Fruit fly (Drosophila melanogaster) whole organism, embryonic: ENCODE results near the gene Npc2a.

Experiments used
- Antp ChIP-seq: fragments of 200-800 bp; sonication (Bioruptor generic); optimal IDR thresholded peaks from 3 replicates; lab custom pipeline; 2016; ENCODE audit warnings: missing biosample characterization, missing genetic modification characterization
- Blimp-1 ChIP-seq: fragments of 200-800 bp; sonication (Bioruptor generic); optimal IDR thresholded peaks from 3 replicates; lab custom pipeline; 2018; ENCODE audit warnings: missing biosample characterization, missing genetic modification characterization, mild to moderate bottlenecking, moderate library complexity, missing genetic modification reagents
- BtbVII ChIP-seq: fragments of 200-800 bp; sonication (Bioruptor generic); optimal IDR thresholded peaks from 3 replicates; lab custom pipeline; 2017; ENCODE audit warnings: missing biosample characterization, mild to moderate bottlenecking, missing genetic modification characterization
- CG12071 ChIP-seq: fragments of 200-800 bp; sonication (Bioruptor generic); optimal IDR thresholded peaks from 3 replicates; lab custom pipeline; 2018; ENCODE audit warnings: missing biosample characterization, mild to moderate bottlenecking, missing genetic modification characterization
- CG12659 ChIP-seq: fragments of 200-800 bp; sonication (Bioruptor generic); optimal IDR thresholded peaks from 3 replicates; lab custom pipeline; 2017; ENCODE audit warnings: mild to moderate bottlenecking, missing biosample characterization, missing genetic modification reagents, missing genetic modification characterization
- CG13424 ChIP-seq: fragments of 200-800 bp; sonication (Bioruptor generic); optimal IDR thresholded peaks from 2 replicates; lab custom pipeline; 2019; ENCODE audit warnings: missing biosample characterization, mild to moderate bottlenecking, missing genetic modification characterization, moderate library complexity
- CG13894 ChIP-seq: fragments of 200-800 bp; sonication (Bioruptor generic); optimal IDR thresholded peaks from 3 replicates; lab custom pipeline; 2018; ENCODE audit warnings: missing biosample characterization, mild to moderate bottlenecking, missing genetic modification characterization, moderate library complexity
- CG15269 ChIP-seq: fragments of 200-800 bp; sonication (Bioruptor generic); optimal IDR thresholded peaks from 2 replicates; lab custom pipeline; 2018; ENCODE audit warnings: missing biosample characterization, mild to moderate bottlenecking, missing genetic modification characterization, moderate library complexity
- CG1603 ChIP-seq: fragments of 200-800 bp; sonication (Bioruptor generic); optimal IDR thresholded peaks from 2 replicates; lab custom pipeline; 2019; ENCODE audit warnings: missing biosample characterization, mild to moderate bottlenecking, missing genetic modification characterization, moderate library complexity
- CG18476 ChIP-seq: fragments of 200-800 bp; sonication (Bioruptor generic); optimal IDR thresholded peaks from 2 replicates; lab custom pipeline; 2016; ENCODE audit warnings: missing biosample characterization, mild to moderate bottlenecking, missing genetic modification characterization
- CG18599 ChIP-seq: fragments of 200-800 bp; sonication (Bioruptor generic); optimal IDR thresholded peaks from 3 replicates; lab custom pipeline; 2017; ENCODE audit warnings: missing biosample characterization, missing genetic modification characterization, mild to moderate bottlenecking, moderate library complexity, missing genetic modification reagents
- CG2199 ChIP-seq: fragments of 200-800 bp; sonication (Bioruptor generic); IDR thresholded peaks from 3 replicates; pipeline ENCODE4 v1.3.6; 2022; ENCODE audit warnings: missing biosample characterization, missing genetic modification characterization
- CG2712 ChIP-seq: fragments of 200-800 bp; optimal IDR thresholded peaks from 3 replicates; lab custom pipeline; 2019; ENCODE audit warnings: missing biosample characterization, mild to moderate bottlenecking, missing genetic modification characterization, moderate library complexity
- CG34422 ChIP-seq: fragments of 200-800 bp; sonication (Bioruptor generic); IDR thresholded peaks from 3 replicates; pipeline ENCODE4 v1.3.6; 2022; ENCODE audit warnings: missing biosample characterization, missing genetic modification characterization
- CG3847 ChIP-seq: fragments of 200-800 bp; sonication (Bioruptor generic); IDR thresholded peaks from 2 replicates; pipeline ENCODE4 v1.3.6; 2022; ENCODE audit warnings: missing biosample characterization, missing genetic modification characterization
- CG6175 ChIP-seq: fragments of 200-800 bp; sonication (Bioruptor generic); IDR thresholded peaks from 3 replicates; pipeline ENCODE4 v1.3.6; 2022; ENCODE audit warnings: missing biosample characterization, missing genetic modification characterization
- CG6813 ChIP-seq: fragments of 200-800 bp; sonication (Bioruptor generic); optimal IDR thresholded peaks from 2 replicates; lab custom pipeline; 2017; ENCODE audit warnings: missing biosample characterization, missing genetic modification characterization, mild to moderate bottlenecking, moderate library complexity, missing genetic modification reagents
- CG7928 ChIP-seq: fragments of 200-800 bp; sonication (Bioruptor generic); optimal IDR thresholded peaks from 2 replicates; lab custom pipeline; 2017; ENCODE audit warnings: missing biosample characterization, mild to moderate bottlenecking, missing genetic modification characterization
- CTCF ChIP-seq: fragments of 200-800 bp; sonication (Bioruptor generic); optimal IDR thresholded peaks from 2 replicates; lab custom pipeline; 2017; ENCODE audit warnings: missing biosample characterization, mild to moderate bottlenecking, missing genetic modification characterization, moderate library complexity
- Dad ChIP-seq: fragments of 200-800 bp; sonication (Bioruptor generic); optimal IDR thresholded peaks from 3 replicates; lab custom pipeline; 2016; ENCODE audit warnings: missing biosample characterization, missing genetic modification characterization
- Dip2 ChIP-seq: fragments of 200-800 bp; sonication (Bioruptor generic); IDR thresholded peaks from 2 replicates; pipeline ENCODE4 v1.3.6; 2022; ENCODE audit warnings: missing biosample characterization, missing genetic modification characterization
- Dref ChIP-seq: fragments of 200-800 bp; sonication (Bioruptor generic); IDR thresholded peaks from 2 replicates; pipeline ENCODE4 v1.3.6; 2022; ENCODE audit warnings: missing biosample characterization, missing genetic modification characterization
- Drgx ChIP-seq: fragments of 200-800 bp; sonication (Bioruptor generic); IDR thresholded peaks from 2 replicates; pipeline ENCODE4 v1.3.6; 2022; ENCODE audit warnings: missing biosample characterization, missing genetic modification characterization
- Gsc ChIP-seq: fragments of 200-800 bp; sonication (Bioruptor generic); IDR thresholded peaks from 2 replicates; pipeline ENCODE4 v1.3.6; 2022; ENCODE audit warnings: missing biosample characterization, missing genetic modification characterization
- Myb ChIP-seq: fragments of 200-800 bp; sonication (Bioruptor generic); optimal IDR thresholded peaks from 2 replicates; lab custom pipeline; 2016; ENCODE audit warnings: missing biosample characterization, missing genetic modification characterization
- NFAT ChIP-seq: fragments of 200-800 bp; sonication (Bioruptor generic); IDR thresholded peaks from 2 replicates; pipeline ENCODE4 v1.3.6; 2022; ENCODE audit warnings: missing biosample characterization, missing genetic modification characterization
- Oaz ChIP-seq: fragments of 200-800 bp; sonication (Bioruptor generic); IDR thresholded peaks from 2 replicates; pipeline ENCODE4 v1.3.6; 2022; ENCODE audit warnings: missing biosample characterization, missing genetic modification characterization
- Sox102F ChIP-seq: fragments of 200-800 bp; sonication (Bioruptor generic); optimal IDR thresholded peaks from 2 replicates; lab custom pipeline; 2018; ENCODE audit warnings: missing biosample characterization, mild to moderate bottlenecking, missing genetic modification characterization, moderate library complexity
- Sry-δ ChIP-seq: fragments of 200-800 bp; sonication (Bioruptor generic); optimal IDR thresholded peaks from 2 replicates; lab custom pipeline; 2016; ENCODE audit warnings: missing biosample characterization, missing genetic modification characterization
- Xrp1 ChIP-seq: fragments of 200-800 bp; sonication (Bioruptor generic); IDR thresholded peaks from 2 replicates; pipeline ENCODE4 v1.3.6; 2022; ENCODE audit warnings: missing biosample characterization, missing genetic modification characterization
- ac ChIP-seq: fragments of 200-800 bp; sonication (Bioruptor generic); optimal IDR thresholded peaks from 3 replicates; lab custom pipeline; 2017; ENCODE audit warnings: missing biosample characterization, mild to moderate bottlenecking, missing genetic modification characterization
- da ChIP-seq: fragments of 200-800 bp; sonication (Bioruptor generic); optimal IDR thresholded peaks from 2 replicates; lab custom pipeline; 2016; ENCODE audit warnings: missing biosample characterization, missing genetic modification characterization
- esg ChIP-seq: fragments of 200-800 bp; sonication (Bioruptor generic); conservative IDR thresholded peaks from 2 replicates; pipeline ENCODE4 v1.3.6; 2022; ENCODE audit warnings: missing biosample characterization, missing genetic modification characterization
- eve ChIP-seq, 2 experiments: fragments of >200 bp; optimal IDR thresholded peaks; 2 replicates each; lab custom pipeline; 2017; ENCODE audit warnings: missing biosample characterization in 2 of 2, missing genetic modification characterization in 2 of 2
- fd102C ChIP-seq: fragments of 200-800 bp; sonication (Bioruptor generic); optimal IDR thresholded peaks from 2 replicates; lab custom pipeline; 2018; ENCODE audit warnings: missing biosample characterization, mild to moderate bottlenecking, missing genetic modification characterization, moderate library complexity
- gce ChIP-seq: fragments of 200-800 bp; sonication (Bioruptor generic); IDR thresholded peaks from 3 replicates; pipeline ENCODE4 v1.3.6; 2022; ENCODE audit warnings: missing biosample characterization, missing genetic modification characterization
- grn ChIP-seq: fragments of 200-800 bp; sonication (Bioruptor generic); optimal IDR thresholded peaks from 3 replicates; lab custom pipeline; 2017; ENCODE audit warnings: missing biosample characterization, missing genetic modification characterization
- hth ChIP-seq: fragments of >200 bp; optimal IDR thresholded peaks from 2 replicates; lab custom pipeline; 2017; ENCODE audit warnings: inconsistent platforms
- lilli ChIP-seq: fragments of 200-800 bp; sonication (Bioruptor generic); optimal IDR thresholded peaks from 3 replicates; lab custom pipeline; 2016; ENCODE audit warnings: missing biosample characterization, missing genetic modification characterization
- nmo ChIP-seq: fragments of 200-800 bp; sonication (Bioruptor generic); optimal IDR thresholded peaks from 2 replicates; lab custom pipeline; 2018; ENCODE audit warnings: missing biosample characterization, mild to moderate bottlenecking, missing genetic modification characterization, moderate library complexity
- phol ChIP-seq: fragments of 200-800 bp; sonication (Bioruptor generic); optimal IDR thresholded peaks from 3 replicates; lab custom pipeline; 2018; ENCODE audit warnings: missing biosample characterization, mild to moderate bottlenecking, missing genetic modification characterization, moderate library complexity
- prd ChIP-seq, 3 experiments: fragments of >200 bp in 2 of 3; fragments of 200-800 bp in 1 of 3; sonication (Bioruptor generic) in 1 of 3; optimal IDR thresholded peaks in 2 of 3; IDR thresholded peaks in 1 of 3; 2 replicates in 2 of 3; 3 replicates in 1 of 3; pipeline versions ENCODE4 v1.3.6 to Lab custom; 2017 to 2022; ENCODE audit warnings: missing biosample characterization in 1 of 3, missing genetic modification characterization in 1 of 3
- sim ChIP-seq: fragments of 200-800 bp; sonication (Bioruptor generic); IDR thresholded peaks from 2 replicates; pipeline ENCODE4 v1.3.6; 2022; ENCODE audit warnings: missing biosample characterization, missing genetic modification characterization
- tap ChIP-seq: fragments of 200-800 bp; optimal IDR thresholded peaks from 3 replicates; lab custom pipeline; 2019; ENCODE audit warnings: missing biosample characterization, mild to moderate bottlenecking, missing genetic modification characterization, moderate library complexity
- tin ChIP-seq: fragments of 200-800 bp; sonication (Bioruptor generic); optimal IDR thresholded peaks from 3 replicates; lab custom pipeline; 2016; ENCODE audit warnings: missing biosample characterization, missing genetic modification characterization
- toy ChIP-seq: fragments of 200-800 bp; sonication (Bioruptor generic); IDR thresholded peaks from 2 replicates; pipeline ENCODE4 v1.3.6; 2022; ENCODE audit warnings: missing biosample characterization, missing genetic modification characterization
- trh ChIP-seq: fragments of 200-800 bp; sonication (Bioruptor generic); optimal IDR thresholded peaks from 2 replicates; lab custom pipeline; 2016; ENCODE audit warnings: missing biosample characterization, missing genetic modification characterization
- unpg ChIP-seq: fragments of 200-800 bp; sonication (Bioruptor generic); optimal IDR thresholded peaks from 3 replicates; lab custom pipeline; 2018; ENCODE audit warnings: missing biosample characterization, mild to moderate bottlenecking, missing genetic modification characterization, moderate library complexity
- vfl ChIP-seq: fragments of 200-800 bp; sonication (Bioruptor generic); optimal IDR thresholded peaks from 2 replicates; lab custom pipeline; 2016; ENCODE audit warnings: missing biosample characterization, missing genetic modification characterization

The Npc2a gene

dm6 chr2L:1986343-1987280, 1.5 kb upstream of the Npc2a start (continued):
- TF ChIP-seq CG3847 (GFP tag; lab: Robert Waterston, UW): peak; percentile 64
- TF ChIP-seq vfl: peak; percentile 7
- TF ChIP-seq CG13894 (tag; lab: Kevin White, UChicago): peak; percentile 4
- no peak for TF ChIP-seq prd (optimal IDR thresholded peaks at IDR 0.05; lab: Kevin White, UChicago)
- peak; percentile 49; the same call in 1 of the 3 replicates for TF ChIP-seq prd (GFP tag; IDR thresholded peaks at IDR 0.05; lab: Robert Waterston, UW)
- TF ChIP-seq Dip2: no peak
- TF ChIP-seq phol: peak; percentile 25
- TF ChIP-seq CG2199 (GFP tag; lab: Robert Waterston, UW): no peak
- peak; percentile 14; the same call in 1 of the 2 replicates for TF ChIP-seq Oaz (GFP tag; lab: Robert Waterston, UW)
- peak; percentile 63 for TF ChIP-seq CG18599
- TF ChIP-seq gce (GFP tag; lab: Robert Waterston, UW): no peak; the same call in 2 of the 3 replicates
- TF ChIP-seq CG34422: no peak
- peak; percentile 55 for TF ChIP-seq CG13424 (tag; lab: Kevin White, UChicago)
- TF ChIP-seq unpg (GFP tag; lab: Kevin White, UChicago): peak; percentile 48
- no peak for TF ChIP-seq eve (GFP tag; optimal IDR thresholded peaks at IDR 0.05; lab: Kevin White, UChicago)
- TF ChIP-seq Blimp-1 (GFP tag; lab: Kevin White, UChicago): peak; percentile 16
- TF ChIP-seq Sox102F (GFP tag; lab: Kevin White, UChicago): peak; percentile 55
- peak; percentile 89 for TF ChIP-seq grn (GFP tag; lab: Kevin White, UChicago)
- TF ChIP-seq CG18476: peak; percentile 7
- TF ChIP-seq Sry-δ (GFP tag; lab: Kevin White, UChicago): no peak
- TF ChIP-seq Antp (GFP tag; lab: Kevin White, UChicago): peak; percentile 61
- peak; percentile 49; the same call in 1 of the 2 replicates for TF ChIP-seq Xrp1 (GFP tag; lab: Robert Waterston, UW)
- TF ChIP-seq CG6175 (GFP tag; lab: Robert Waterston, UW): no peak
- TF ChIP-seq nmo (GFP tag; lab: Kevin White, UChicago): peak; percentile 32
- TF ChIP-seq CG6813: peak; percentile 31
- TF ChIP-seq CTCF: no peak
- peak; percentile 55; the same call in 1 of the 2 replicates for TF ChIP-seq NFAT
- peak; percentile 49 for TF ChIP-seq CG12659 (GFP tag; lab: Kevin White, UChicago)
- TF ChIP-seq toy: no peak
- no peak for TF ChIP-seq sim (GFP tag; lab: Robert Waterston, UW)
- no peak for TF ChIP-seq trh (GFP tag; lab: Kevin White, UChicago)
- peak; percentile 11 for TF ChIP-seq Dad (GFP tag; lab: Kevin White, UChicago)
- no peak for TF ChIP-seq tap (tag; lab: Kevin White, UChicago)
- TF ChIP-seq fd102C (GFP tag; lab: Kevin White, UChicago): no peak
- peak; percentile 48 for TF ChIP-seq Myb (GFP tag; lab: Kevin White, UChicago)
- peak; percentile 72 for TF ChIP-seq lilli (GFP tag; lab: Kevin White, UChicago)
- no peak for TF ChIP-seq hth
- no peak for TF ChIP-seq ac (GFP tag; lab: Kevin White, UChicago)
- peak; percentile 54 for TF ChIP-seq tin (GFP tag; lab: Kevin White, UChicago)
- peak; percentile 30 for TF ChIP-seq CG7928
- TF ChIP-seq Dref (GFP tag; lab: Robert Waterston, UW): no peak
- TF ChIP-seq da (GFP tag; lab: Kevin White, UChicago): no peak
- TF ChIP-seq CG1603: peak; percentile 14
- TF ChIP-seq esg (GFP tag; lab: Robert Waterston, UW): peak; percentile 50
- TF ChIP-seq Drgx: peak; percentile 38; the same call in 1 of the 2 replicates
- TF ChIP-seq CG2712 (tag; lab: Kevin White, UChicago): peak; percentile 18
- TF ChIP-seq Gsc (GFP tag; lab: Robert Waterston, UW): no peak
- peak; percentile 67 for TF ChIP-seq CG15269 (tag; lab: Kevin White, UChicago)
- peak; percentile 37 for TF ChIP-seq BtbVII (GFP tag; lab: Kevin White, UChicago)
- peak; percentile 27 for TF ChIP-seq CG12071 (GFP tag; lab: Kevin White, UChicago)
